Fruit fly (Drosophila melanogaster): ENCODE results near the gene hth.

DNA sequence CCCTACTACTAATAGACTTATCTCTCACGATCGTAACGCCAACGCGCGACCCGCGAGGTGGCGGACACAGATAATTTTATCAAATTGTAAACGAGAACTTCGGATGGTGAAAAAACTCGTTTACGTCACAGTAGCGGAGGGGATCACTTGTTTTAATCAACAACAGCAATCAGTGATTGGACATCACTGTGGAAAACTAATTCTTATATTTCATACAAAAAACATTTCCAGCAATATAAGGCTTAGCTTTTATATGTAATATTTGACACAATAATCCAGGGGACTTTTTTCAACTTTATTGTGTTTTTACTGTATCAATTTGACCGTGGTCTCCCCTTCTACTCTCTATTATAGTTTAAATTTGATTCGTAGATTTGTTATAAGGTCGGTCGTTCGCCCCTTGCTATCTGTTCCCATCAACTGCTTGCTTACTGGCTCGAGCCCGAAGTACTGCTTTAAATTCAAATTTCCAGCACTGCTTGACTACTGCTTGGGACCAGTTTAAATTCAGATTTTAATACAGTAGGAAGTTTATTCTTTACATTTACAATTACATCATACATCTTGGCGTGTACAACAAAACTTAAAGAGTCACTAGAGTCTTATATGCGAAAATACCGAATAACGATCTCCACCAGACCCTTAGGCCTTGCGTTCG lies 38.0 kb upstream of the hth start, which contains the start of gene CG6465:
- TF ChIP-seq pan (optimal IDR thresholded peaks at IDR 0.05) (no peak), psq (optimal IDR thresholded peaks at IDR 0.05) (no peak), Dll (optimal IDR thresholded peaks at IDR 0.05) (no peak), usp (GFP tag; optimal IDR thresholded peaks at IDR 0.05) (no peak), CG8478 (optimal IDR thresholded peaks at IDR 0.05) (no peak)
